Worm (Caenorhabditis elegans): ENCODE data around the gene shn-1.

Gene shn-1

DNA sequence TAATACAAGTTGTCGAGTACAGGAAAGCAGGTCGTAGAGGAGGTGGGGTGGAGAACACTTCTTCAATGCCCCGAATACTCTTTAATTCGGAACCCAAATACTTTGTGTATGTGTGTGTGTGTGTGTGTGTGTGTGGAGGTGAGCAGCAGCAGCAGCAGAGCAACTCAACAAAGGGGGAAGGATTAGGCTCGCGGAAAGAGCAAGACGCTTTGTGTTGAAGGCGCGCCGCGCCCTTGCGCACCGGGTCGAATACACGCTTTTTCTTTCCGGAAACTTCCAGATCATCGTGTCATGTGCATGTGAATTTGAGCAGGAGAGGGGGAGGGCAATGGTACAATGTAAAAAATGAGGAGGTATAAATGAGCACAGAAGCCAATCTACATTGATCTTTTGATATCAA is 8.0 kb upstream of the shn-1 start:
- TF ChIP-seq W03F9.2 (tag; optimal IDR thresholded peaks at IDR 0.05) (no peak), him-1 (tag; optimal IDR thresholded peaks at IDR 0.05) (no peak), dao-5 (tag; optimal IDR thresholded peaks at IDR 0.05) (no peak)

DNA sequence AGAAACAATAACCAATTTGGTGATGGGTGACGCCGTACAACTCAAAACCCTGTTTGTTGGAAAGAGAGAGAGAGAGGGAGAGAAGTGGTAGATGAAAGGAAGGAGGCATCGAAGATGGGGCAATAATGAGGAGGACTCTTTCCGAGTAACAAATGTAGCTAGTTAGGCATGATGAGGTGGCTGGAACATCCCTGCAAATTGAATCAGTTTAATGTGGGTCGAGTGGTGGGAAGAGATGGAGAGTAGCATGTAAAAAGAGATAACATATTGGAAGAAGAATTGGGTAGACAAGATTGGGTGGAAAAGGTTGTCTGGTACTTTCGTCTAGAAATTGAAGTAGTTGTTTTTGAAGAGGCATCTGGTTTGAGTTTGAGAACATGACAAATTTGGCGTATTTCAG is 5.5 kb upstream of the shn-1 start:
- TF ChIP-seq dao-5 (tag; optimal IDR thresholded peaks at IDR 0.05) (no peak), him-1 (tag; optimal IDR thresholded peaks at IDR 0.05) (no peak), W03F9.2 (tag; optimal IDR thresholded peaks at IDR 0.05) (no peak)

DNA sequence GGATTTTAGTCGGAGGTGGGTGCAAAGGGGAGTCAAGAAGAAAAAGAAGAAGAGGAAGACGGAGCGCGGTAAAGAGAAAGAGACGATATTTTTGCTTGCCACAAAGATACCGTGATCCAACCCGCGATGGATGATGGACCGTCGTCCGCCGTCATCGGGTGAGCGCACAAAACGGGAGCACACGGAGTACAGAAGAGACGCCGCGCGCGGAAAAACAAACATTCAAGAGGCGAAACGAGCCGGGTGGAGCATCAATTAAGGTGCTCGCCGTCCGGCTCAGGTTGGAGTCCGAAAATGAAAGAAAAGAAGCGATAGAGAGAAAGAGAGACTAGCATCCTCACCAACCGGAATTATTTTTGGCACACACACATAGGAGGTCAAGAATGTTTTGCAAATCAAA is 3.0 kb upstream of the shn-1 start:
- TF ChIP-seq W03F9.2 (tag; optimal IDR thresholded peaks at IDR 0.05) (no peak), dao-5 (tag; optimal IDR thresholded peaks at IDR 0.05) (no peak), him-1 (tag; optimal IDR thresholded peaks at IDR 0.05) (no peak)

DNA sequence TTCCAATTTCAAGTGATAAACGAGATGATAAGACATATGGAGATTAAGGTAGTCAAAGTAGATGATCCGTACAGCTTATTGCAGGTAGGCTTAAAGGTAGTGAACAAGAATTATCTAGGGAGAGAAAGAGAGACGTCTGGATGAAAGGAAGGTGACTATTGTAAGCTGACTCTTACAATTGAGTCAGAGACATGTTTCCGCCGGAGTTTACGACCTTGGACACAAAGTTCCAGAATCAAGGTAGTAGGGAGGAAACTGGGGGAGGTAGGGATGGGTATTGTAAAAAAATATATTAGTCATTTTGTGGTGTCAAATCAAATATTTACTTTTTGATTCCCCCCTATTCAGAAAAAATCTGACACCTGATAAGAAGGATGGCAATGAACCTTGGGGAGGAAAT is 1.6 kb upstream of the shn-1 start:
- TF ChIP-seq dao-5 (tag; optimal IDR thresholded peaks at IDR 0.05): no peak
- no peak for TF ChIP-seq him-1 (tag; optimal IDR thresholded peaks at IDR 0.05)
- no peak for TF ChIP-seq W03F9.2 (tag; optimal IDR thresholded peaks at IDR 0.05)

DNA sequence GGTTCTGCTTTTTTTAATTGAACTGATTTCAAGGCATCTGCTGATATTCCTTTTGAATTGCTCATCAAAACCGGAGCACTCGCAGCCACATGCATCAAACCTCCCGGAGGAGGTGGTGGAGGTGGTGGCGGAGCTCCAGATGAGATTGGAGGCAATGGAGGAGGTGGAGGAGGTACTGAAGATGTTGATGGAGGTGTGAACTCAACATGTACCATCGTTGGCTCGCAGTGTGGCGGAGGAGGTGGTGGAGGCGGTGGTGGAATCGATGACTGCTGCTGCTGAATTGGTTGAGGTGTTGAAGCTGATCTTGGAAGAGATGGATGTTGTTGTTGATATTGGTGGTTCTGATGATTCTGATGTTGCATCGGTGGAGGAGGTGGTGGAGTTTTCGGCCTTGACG is 3.8 kb downstream of the shn-1 start:
- TF ChIP-seq dao-5 (tag; optimal IDR thresholded peaks at IDR 0.05): no peak
- TF ChIP-seq W03F9.2 (tag; optimal IDR thresholded peaks at IDR 0.05): no peak
- no peak for TF ChIP-seq him-1 (tag; optimal IDR thresholded peaks at IDR 0.05)

DNA sequence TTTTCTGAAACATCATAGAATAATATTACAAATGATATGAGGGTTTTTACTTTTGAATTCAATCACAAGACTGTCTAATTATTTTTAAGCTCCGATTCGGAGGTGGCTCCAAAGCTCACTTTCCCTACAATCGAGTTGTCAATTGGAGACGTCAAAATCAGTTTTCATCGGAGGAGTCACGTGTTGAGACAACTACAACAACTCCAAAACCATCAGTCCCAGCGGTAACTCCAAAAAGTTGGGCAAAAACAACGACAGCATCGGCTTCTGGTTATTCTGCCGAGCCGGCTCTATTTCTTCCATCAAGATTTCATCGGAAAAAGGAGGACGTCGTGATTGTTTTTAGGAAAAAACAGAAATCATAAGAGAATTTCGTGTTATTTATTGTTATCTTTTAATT is 6.7 kb downstream of the shn-1 start:
- TF ChIP-seq W03F9.2 (tag; optimal IDR thresholded peaks at IDR 0.05) (no peak), dao-5 (tag; optimal IDR thresholded peaks at IDR 0.05) (no peak), him-1 (tag; optimal IDR thresholded peaks at IDR 0.05) (no peak)

DNA sequence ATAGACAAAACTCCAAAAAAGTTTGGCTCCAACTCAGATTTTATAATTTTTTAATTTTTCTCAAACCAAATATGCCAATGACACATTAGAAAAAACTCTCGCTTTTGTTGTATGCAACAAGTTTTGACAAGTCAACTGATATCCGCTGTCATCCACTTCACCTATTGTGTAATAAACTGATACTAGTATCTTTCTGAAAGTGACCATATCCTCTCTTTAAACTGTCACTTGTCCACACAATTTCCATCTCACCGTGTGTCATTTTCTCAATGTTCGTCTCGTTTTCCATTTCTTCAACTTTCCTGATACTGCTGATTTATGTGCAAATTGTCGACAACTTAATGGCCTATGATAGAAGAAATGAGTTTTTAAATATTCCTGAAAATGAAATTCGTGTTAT is 7.7 kb downstream of the shn-1 start, which contains the start of the genes C33B4.5 and C33B4.4:
C33B4.5 (plus strand) TSS at position 270 of the 400 bp plus-strand sequence.
C33B4.4 (minus strand) TSS at position 385 of the 400 bp plus-strand sequence.
- TF ChIP-seq him-1 (tag; optimal IDR thresholded peaks at IDR 0.05): no peak

DNA sequence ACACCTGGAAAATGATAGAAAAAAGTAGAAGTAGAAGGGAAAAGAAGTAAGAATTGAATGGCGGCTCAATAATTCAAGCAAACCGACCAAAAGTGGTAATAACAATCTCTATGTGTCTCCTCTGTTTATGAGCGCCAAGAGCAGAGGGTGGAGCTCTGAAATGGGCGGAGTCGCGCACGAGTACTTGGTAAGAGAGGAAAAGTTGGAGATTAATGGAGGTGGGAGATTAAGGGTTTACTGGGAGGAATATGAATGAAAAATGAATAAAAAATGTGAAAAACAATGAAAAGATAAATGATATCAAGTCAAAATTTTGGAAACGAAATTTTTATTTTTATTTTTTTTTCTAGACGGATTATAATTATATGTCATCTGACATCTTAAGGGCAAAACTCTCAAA is 13.1 kb downstream of the shn-1 start:
- no peak for TF ChIP-seq him-1 (tag; optimal IDR thresholded peaks at IDR 0.05)
- no peak for TF ChIP-seq W03F9.2 (tag; optimal IDR thresholded peaks at IDR 0.05)
- no peak for TF ChIP-seq dao-5 (tag; optimal IDR thresholded peaks at IDR 0.05)

DNA sequence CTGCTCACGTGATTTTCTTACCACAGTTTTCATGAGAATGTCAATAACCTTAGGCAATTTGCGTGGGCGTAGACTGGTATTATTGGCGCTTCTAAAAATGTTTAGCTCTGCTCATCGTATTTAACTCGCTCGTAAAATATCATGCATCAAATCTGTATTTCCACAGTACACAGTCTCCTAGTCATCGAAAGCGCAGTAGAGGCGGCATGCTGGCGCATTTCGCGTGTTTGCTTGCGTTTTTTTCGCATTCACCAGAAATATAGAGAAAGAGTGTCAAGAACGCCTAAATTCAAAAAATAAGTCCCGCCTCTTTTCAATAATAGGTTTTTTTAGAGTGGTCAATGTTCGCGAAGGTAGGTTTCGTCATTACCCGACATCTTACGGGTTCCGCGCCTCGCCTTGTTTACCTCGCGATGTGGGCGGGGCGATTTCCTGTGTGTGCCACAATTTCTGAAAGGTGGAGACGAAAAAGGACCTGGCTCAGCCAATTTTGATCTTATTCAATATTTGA is 14.1 kb downstream of the shn-1 start:
- TF ChIP-seq dao-5 (tag; optimal IDR thresholded peaks at IDR 0.05): no peak
- no peak for TF ChIP-seq him-1 (tag; optimal IDR thresholded peaks at IDR 0.05)
- TF ChIP-seq W03F9.2 (tag; optimal IDR thresholded peaks at IDR 0.05): peak; percentile 10

DNA sequence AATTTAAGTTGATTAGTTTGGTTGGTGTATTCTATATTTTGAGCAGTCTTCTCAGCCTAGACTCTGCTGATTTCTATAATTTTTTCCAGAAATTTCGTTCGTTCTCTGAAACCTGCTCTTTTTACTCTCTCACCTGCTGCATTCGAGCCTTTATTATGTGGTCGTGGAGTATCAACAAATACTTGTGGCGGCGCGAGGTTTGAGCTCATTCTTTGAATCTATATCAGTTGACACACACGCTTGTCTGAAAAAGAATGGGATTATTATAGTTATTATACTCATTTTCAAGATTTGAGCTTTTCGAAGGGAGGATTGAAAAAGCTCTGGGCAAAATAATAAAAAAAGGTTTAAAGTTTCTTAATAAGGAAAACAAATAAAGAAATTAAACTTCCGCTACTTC is 14.7 kb downstream of the shn-1 start:
- TF ChIP-seq W03F9.2 (tag; optimal IDR thresholded peaks at IDR 0.05) (no peak), dao-5 (tag; optimal IDR thresholded peaks at IDR 0.05) (no peak), him-1 (tag; optimal IDR thresholded peaks at IDR 0.05) (no peak)

DNA sequence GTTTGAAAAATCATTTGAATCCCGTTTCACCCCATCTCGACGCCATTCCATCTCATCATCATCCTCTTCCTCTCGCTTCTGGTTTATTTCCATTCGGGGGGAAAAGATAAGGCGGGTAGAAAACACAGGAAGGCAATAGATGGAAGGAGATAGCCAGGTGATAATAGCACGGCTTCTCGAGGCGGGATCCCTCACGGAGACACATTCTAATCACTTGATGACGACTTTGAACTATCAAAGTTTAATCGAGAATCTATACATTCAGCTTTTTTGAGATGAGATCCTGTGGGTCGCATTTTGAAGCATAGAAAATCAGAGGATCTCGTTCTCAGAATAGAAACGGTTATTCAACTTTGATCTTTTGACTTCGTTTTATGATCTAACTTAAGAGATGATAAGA is 18.8 kb downstream of the shn-1 start, which contains the start of gene C33B4.2:
C33B4.2 (minus strand) TSS at position 165 of the 400 bp plus-strand sequence.
- no peak for TF ChIP-seq W03F9.2 (tag; optimal IDR thresholded peaks at IDR 0.05)

DNA sequence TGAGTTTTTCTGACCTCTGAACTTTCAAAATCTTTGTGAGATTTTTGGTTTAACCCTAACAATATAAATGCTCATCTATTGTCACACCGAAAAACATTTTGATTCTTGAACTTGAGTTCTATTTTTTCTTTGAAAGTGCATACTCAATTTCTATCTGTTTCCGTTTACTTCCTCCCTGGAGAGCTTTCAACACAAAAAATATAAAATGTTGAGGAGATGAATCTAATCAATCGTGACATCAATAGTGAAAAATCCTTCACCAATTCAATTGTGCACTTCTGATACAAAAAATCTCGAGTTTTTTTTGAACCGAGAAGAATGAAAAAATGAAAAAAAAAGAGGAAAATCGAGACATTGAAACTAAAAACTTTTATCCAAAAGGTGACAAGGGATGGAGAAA is 29.0 kb downstream of the shn-1 start:
- TF ChIP-seq dao-5 (tag; optimal IDR thresholded peaks at IDR 0.05) (no peak), him-1 (tag; optimal IDR thresholded peaks at IDR 0.05) (no peak), W03F9.2 (tag; optimal IDR thresholded peaks at IDR 0.05) (no peak)

DNA sequence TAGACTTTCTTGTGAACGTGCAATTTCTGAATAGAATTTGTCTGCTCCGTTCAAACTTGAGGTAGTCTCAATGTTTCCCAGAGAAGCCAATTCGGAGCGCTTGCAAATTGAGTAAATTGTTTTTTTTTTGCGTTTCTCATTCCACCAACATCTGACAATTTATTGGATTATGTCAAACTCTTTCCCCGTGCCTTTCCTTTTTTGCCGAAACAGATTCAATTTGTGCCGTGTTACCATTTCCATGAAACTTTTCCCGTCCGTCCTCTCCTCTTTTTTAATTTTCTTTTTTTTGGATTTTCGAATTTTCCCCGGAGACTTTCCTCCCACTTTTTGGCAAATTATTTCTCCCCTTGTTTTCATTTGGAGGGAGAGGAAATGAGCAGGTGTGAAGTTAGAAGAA is 37.3 kb downstream of the shn-1 start:
- no peak for TF ChIP-seq dao-5 (tag; optimal IDR thresholded peaks at IDR 0.05)
- no peak for TF ChIP-seq him-1 (tag; optimal IDR thresholded peaks at IDR 0.05)
- TF ChIP-seq W03F9.2 (tag; optimal IDR thresholded peaks at IDR 0.05): no peak

DNA sequence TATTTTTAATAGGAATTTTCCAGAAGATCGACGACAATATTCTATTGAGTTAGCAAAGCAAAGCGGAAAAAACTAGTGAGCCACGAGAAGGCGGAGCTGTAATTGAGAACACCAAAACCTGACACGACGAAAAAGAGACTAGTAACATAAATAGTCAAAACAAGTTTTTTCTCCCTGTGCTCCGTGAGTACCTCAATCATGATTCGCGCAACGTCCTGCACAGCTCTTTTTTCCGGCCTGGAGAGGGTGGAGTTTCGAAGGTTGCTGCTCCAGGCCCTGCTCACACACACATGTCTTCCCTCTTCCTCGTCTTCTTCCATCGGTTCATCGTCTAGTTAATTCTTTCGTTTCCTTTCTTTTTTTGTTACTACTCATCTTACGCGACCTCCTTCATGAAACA is 39.2 kb downstream of the shn-1 start, which contains the start of gene clh-2:
clh-2 (plus strand) TSS at position 301 of the 400 bp plus-strand sequence.
- TF ChIP-seq dao-5 (tag; optimal IDR thresholded peaks at IDR 0.05) (no peak), him-1 (tag; optimal IDR thresholded peaks at IDR 0.05) (no peak), W03F9.2 (tag; optimal IDR thresholded peaks at IDR 0.05) (no peak)

DNA sequence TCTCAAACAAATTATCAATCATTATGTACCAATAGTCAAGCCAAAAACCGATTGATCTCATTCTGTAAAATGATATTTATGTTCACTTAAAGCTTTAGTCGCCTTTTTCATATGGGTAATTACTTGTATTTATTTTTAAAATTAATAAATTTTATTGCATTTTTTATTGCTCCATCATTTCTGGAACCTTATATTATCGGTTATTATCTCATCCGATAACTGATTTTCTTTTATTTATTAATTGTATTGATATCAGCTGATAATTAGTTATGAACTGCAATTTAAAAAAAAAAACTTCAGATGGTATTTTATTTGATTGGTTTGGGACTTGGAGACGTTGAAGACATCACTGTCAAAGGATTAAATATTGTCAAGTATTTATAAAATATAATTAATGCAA is 40.9 kb downstream of the shn-1 start, which contains the start of gene dph-5:
dph-5 (plus strand) TSS at position 301 of the 400 bp plus-strand sequence.
- no peak for TF ChIP-seq dao-5 (tag; optimal IDR thresholded peaks at IDR 0.05)
- TF ChIP-seq W03F9.2 (tag; optimal IDR thresholded peaks at IDR 0.05): no peak
- TF ChIP-seq him-1 (tag; optimal IDR thresholded peaks at IDR 0.05): no peak

All from whole organism, L4/young adult.